Worm (Caenorhabditis elegans) whole organism, L4 larva: ENCODE results near the gene tor-1.

ENCODE experiments used
- aha-1 ChIP-seq: fragments of 150-350 bp; peaks from one replicate; lab custom pipeline; 2014; ENCODE audit warnings: missing biosample characterization, missing genetic modification characterization
- ceh-62 ChIP-seq: sonication (generic microtip); optimal IDR thresholded peaks from 2 replicates; lab custom pipeline; 2017; ENCODE audit warnings: missing biosample characterization, missing genetic modification characterization
- ctbp-1 ChIP-seq: fragments of 200-800 bp; sonication (Bioruptor generic); IDR thresholded peaks from 2 replicates; pipeline ENCODE4 v1.3.6; 2022; ENCODE audit warnings: missing genetic modification reagents, missing genetic modification characterization, missing compliant biosample characterization
- fos-1 ChIP-seq: fragments of 150-350 bp; optimal IDR thresholded peaks from 2 replicates; lab custom pipeline; 2014; ENCODE audit warnings: missing biosample characterization, missing genetic modification characterization
- gei-8 ChIP-seq: fragments of 200-800 bp; sonication (Bioruptor generic); optimal IDR thresholded peaks from 2 replicates; lab custom pipeline; 2018; ENCODE audit warnings: mild to moderate bottlenecking, missing genetic modification characterization, missing compliant biosample characterization
- lir-3 ChIP-seq: sonication (generic microtip); optimal IDR thresholded peaks from 2 replicates; lab custom pipeline; 2016; ENCODE audit warnings: mild to moderate bottlenecking, missing genetic modification characterization, missing compliant biosample characterization
- lsy-2 ChIP-seq, 2 experiments: fragments of 150-350 bp in 1 of 2; sonication (generic microtip) in 1 of 2; optimal IDR thresholded peaks; 2 replicates each; lab custom pipeline; 2014 to 2017; ENCODE audit warnings: missing biosample characterization in 2 of 2, missing genetic modification characterization in 2 of 2
- madf-5 ChIP-seq, 2 experiments: fragments of 200-800 bp; sonication (Bioruptor generic); IDR thresholded peaks; 2 replicates each; pipeline ENCODE4 v1.3.6; 2022; ENCODE audit warnings: missing compliant biosample characterization in 2 of 2, missing genetic modification characterization in 2 of 2
- mep-1 ChIP-seq: fragments of 150-350 bp; sonication (generic microtip); optimal IDR thresholded peaks from 3 replicates; lab custom pipeline; 2014; ENCODE audit warnings: missing biosample characterization, missing genetic modification characterization
- nhr-28 ChIP-seq: fragments of 150-350 bp; optimal IDR thresholded peaks from 2 replicates; lab custom pipeline; 2014; ENCODE audit warnings: missing biosample characterization, missing genetic modification characterization
- pqm-1 ChIP-seq: sonication (generic microtip); optimal IDR thresholded peaks from 2 replicates; lab custom pipeline; 2017; ENCODE audit warnings: missing biosample characterization, missing genetic modification characterization
- saeg-2 ChIP-seq: fragments of 200-800 bp; sonication (Bioruptor generic); IDR thresholded peaks from 2 replicates; pipeline ENCODE4 v1.3.6; 2022; ENCODE audit warnings: missing genetic modification reagents, missing genetic modification characterization, missing compliant biosample characterization
- skn-1 ChIP-seq: fragments of 150-350 bp; optimal IDR thresholded peaks from 2 replicates; lab custom pipeline; 2014; ENCODE audit warnings: missing biosample characterization, missing genetic modification characterization
- snpc-1.2 ChIP-seq: fragments of 200-800 bp; sonication (Bioruptor generic); IDR thresholded peaks from 2 replicates; pipeline ENCODE4 v1.3.6; 2022; ENCODE audit warnings: missing genetic modification reagents, missing genetic modification characterization, missing compliant biosample characterization
- zag-1 ChIP-seq: fragments of 150-350 bp; optimal IDR thresholded peaks from 2 replicates; lab custom pipeline; 2014; ENCODE audit warnings: missing biosample characterization, missing genetic modification characterization
- zip-2 ChIP-seq: fragments of 150-350 bp; optimal IDR thresholded peaks from 2 replicates; lab custom pipeline; 2014; ENCODE audit warnings: missing biosample characterization, missing genetic modification characterization

The tor-1 gene

DNA sequence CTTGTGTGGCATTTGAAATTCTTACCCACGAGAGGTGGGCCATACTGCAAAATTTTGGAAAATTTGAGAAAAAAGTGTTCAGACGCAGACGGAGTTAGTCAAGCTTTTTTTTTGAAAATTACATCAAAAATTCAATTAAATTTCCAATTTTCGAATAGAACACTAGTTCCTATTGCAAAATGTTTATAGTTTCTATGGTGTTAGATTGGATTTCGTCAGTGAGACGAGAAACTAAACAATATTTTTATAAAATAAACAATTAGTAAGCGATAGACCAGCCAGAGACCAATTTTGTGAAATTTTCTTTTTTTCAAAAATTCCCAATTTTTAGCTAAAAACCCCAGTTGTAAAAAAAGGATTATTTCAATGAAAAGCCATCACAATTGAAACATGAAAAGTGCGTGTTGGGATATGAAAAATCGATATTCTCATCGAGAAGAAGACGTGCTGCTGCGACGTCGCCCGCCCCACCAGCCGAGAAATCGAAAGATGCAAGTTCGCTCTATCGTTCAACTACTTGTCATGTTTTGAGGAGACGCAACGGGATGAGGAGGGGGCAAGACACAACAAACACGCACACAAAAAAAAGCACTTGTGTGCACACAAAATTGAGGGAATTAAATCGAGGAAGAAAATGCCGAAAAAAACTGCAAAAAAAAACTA lies 5.7 kb downstream of the tor-1 start, which contains the start of gene dnbp-1 (continued):
- peak; percentile 79 for TF ChIP-seq nhr-28 (tag; lab: Kevin White, UChicago)
- TF ChIP-seq zip-2, result no peak
- peak; percentile 88 for TF ChIP-seq mep-1 (tag; lab: Kevin White, UChicago)
- TF ChIP-seq lsy-2 (tag; optimal IDR thresholded peaks at IDR 0.05; lab: Kevin White, UChicago), result peak in 1 of 2 experiments; percentile 46

DNA sequence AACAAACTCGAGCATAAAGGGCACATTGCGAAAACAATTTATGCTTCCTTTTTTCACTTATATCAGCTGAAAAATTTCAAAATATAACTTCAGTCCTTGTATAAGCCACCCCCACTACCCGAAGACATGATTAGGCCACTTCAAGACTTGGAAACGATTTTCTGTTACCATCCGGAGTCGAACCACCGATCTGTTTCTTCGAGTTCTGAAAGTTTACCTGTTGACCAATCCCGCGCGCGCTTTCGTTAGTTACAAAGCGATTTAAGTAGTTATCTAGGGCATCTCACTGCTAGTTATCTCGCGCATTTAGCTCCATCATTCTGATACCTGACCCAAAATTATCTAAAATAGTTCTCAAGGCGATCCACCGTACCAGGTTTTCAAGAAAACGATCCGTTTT lies 20.1 kb downstream of the tor-1 start:
- TF ChIP-seq aha-1 (tag; lab: Kevin White, UChicago), result peak; percentile 72
- peak; percentile 91 for TF ChIP-seq snpc-1.2 (GFP tag; lab: Robert Waterston, UW)

DNA sequence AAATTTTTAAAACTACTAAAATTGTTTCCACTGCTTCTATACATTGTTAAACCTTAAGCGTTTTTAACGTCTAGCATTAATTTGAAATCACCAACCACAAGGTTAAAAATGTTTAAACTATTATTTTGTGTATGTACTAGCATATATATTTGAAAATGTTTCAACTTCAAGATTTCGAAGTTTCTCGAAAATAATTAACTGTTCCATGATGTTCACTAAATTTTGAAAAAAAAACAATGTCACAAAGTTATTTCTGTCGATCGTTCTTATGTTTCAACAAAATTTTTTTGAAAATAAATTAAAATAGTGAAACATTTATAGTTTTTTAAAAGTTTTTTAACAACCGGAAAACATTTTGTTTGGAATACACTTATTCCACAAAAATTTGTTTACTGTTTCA lies 31.0 kb downstream of the tor-1 start:
- TF ChIP-seq snpc-1.2 (GFP tag; lab: Robert Waterston, UW), result peak; percentile 67; the same call in 1 of the 2 replicates
- no peak for TF ChIP-seq ceh-62

DNA sequence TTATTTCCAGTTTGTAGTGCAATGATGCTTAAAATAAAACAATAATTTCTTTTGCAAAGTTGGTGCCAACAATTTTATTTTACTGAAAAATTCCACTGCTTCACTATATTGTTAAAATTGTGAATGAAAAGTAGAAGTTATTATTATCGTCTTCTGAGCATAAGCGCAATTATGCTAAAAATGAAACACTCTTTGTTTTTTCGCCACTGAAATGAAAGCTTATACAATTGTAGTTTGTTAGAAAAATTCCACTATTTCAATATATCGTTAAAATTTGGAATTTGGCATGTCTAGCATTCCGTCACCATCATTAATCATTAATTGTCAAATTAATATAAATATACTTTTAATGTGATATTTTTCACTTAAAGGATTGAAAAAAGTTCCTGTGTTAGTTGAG lies 31.6 kb downstream of the tor-1 start:
- no peak for TF ChIP-seq zag-1
- peak; percentile 60; the same call in 1 of the 2 replicates for TF ChIP-seq snpc-1.2 (GFP tag; lab: Robert Waterston, UW)

DNA sequence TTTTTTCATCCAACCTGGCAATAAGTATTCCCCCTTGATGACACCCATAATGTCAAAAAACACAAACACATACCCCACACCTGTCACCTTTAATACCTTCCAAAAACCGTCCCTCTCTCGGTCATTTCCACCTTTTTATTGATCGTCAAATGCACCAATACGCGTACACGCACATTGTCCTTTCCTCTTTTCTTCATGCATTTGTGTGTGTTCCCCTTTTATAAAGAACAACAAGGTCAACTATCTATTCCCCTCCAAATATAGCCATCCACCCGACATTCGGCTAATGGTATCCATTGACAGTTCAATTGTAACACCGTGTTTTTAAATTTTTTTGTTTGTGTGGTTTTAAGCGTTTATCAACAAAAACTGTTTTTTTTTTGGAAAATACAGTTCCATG lies 40.4 kb downstream of the tor-1 start:
- TF ChIP-seq zip-2, result no peak
- TF ChIP-seq skn-1 (tag; lab: Kevin White, UChicago), result no peak

DNA sequence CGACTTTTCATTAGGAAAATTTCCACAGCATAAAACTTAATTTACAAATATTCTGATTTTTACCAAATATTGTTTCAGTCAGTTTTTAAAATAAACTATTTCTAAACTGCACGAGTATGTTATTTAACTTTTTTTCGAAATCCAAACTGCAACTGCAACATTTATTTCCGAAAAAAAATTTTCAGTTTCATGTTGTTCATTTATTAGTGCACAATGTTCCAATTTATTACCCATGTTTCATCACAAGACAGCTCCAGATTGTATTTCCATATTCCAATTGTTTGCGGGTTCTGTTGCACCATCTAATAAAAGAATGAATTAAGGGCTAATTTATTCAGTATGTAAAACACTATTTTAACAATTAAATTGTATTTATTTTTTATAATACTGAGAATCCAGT lies 44.0 kb downstream of the tor-1 start:
- TF ChIP-seq snpc-1.2 (GFP tag; lab: Robert Waterston, UW) (peak; percentile 83), fos-1 (tag; lab: Kevin White, UChicago) (no peak)

DNA sequence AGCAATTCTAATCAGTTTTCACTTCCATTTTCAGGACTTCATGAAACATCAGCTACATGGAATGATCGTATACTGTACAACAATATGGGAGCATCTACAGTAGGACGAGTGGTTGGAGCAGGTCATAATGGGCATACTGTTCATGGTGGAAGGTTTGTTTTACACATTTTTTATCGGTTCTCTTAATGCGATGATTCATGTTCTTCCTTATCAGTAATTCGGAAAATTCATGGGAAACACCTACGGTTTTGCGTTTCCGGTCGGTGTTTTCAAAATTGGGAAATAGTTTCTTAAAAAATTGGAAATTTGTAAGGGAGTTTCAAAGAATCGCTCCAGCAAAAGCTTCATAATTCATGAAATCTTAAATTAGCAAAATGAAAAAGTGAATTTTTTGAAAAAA lies 44.8 kb downstream of the tor-1 start:
- TF ChIP-seq gei-8 (GFP tag; lab: Kevin White, UChicago) (no peak), saeg-2 (no peak), lir-3 (tag; lab: Kevin White, UChicago) (no peak), ctbp-1 (GFP tag; lab: Robert Waterston, UW) (no peak), pqm-1 (peak; percentile 28), aha-1 (tag; lab: Kevin White, UChicago) (peak; percentile 84), madf-5 (GFP tag; IDR thresholded peaks at IDR 0.05; lab: Robert Waterston, UW) (no peak), nhr-28 (tag; lab: Kevin White, UChicago) (peak; percentile 9)
